Worm (Caenorhabditis elegans) whole organism, L2 larva: ENCODE results near the gene grl-25.

Experiments
- F13H6.1 ChIP-seq: sonication (generic microtip); optimal IDR thresholded peaks from 2 replicates; lab custom pipeline; 2016; ENCODE audit warnings: missing genetic modification characterization, missing compliant biosample characterization
- R02D3.7 ChIP-seq: fragments of 150-350 bp; optimal IDR thresholded peaks from 2 replicates; lab custom pipeline; 2014; ENCODE audit warnings: missing biosample characterization, missing genetic modification characterization
- Y55F3AM.14 ChIP-seq: fragments of 200-800 bp; sonication (Bioruptor generic); optimal IDR thresholded peaks from 2 replicates; lab custom pipeline; 2018; ENCODE audit warnings: mild to moderate bottlenecking, missing genetic modification characterization, missing compliant biosample characterization
- ZK546.5 ChIP-seq: sonication (generic microtip); optimal IDR thresholded peaks from 2 replicates; lab custom pipeline; 2017; ENCODE audit warnings: missing biosample characterization, missing genetic modification characterization
- alr-1 ChIP-seq: fragments of 150-350 bp; optimal IDR thresholded peaks from 2 replicates; lab custom pipeline; 2014; ENCODE audit warnings: missing biosample characterization, missing genetic modification characterization
- ama-1 ChIP-seq: fragments of 150-350 bp; optimal IDR thresholded peaks from 2 replicates; lab custom pipeline; 2018; ENCODE audit warnings: inconsistent platforms
- blmp-1 ChIP-seq: sonication (generic microtip); optimal IDR thresholded peaks from 2 replicates; lab custom pipeline; 2017; ENCODE audit warnings: missing genetic modification characterization, mild to moderate bottlenecking, missing compliant biosample characterization, antibody characterized with exemption, moderate library complexity; ENCODE audit not compliant: insufficient read depth
- ceh-16 ChIP-seq: fragments of 150-350 bp; optimal IDR thresholded peaks from 2 replicates; lab custom pipeline; 2014; ENCODE audit warnings: missing biosample characterization, missing genetic modification characterization
- ceh-82 ChIP-seq: fragments of 150-350 bp; optimal IDR thresholded peaks from 2 replicates; lab custom pipeline; 2014; ENCODE audit warnings: missing biosample characterization, missing genetic modification characterization
- crh-2 ChIP-seq: sonication (generic microtip); optimal IDR thresholded peaks from 2 replicates; lab custom pipeline; 2017; ENCODE audit warnings: missing biosample characterization, missing genetic modification characterization
- dmd-4 ChIP-seq: sonication (generic microtip); optimal IDR thresholded peaks from 2 replicates; lab custom pipeline; 2017; ENCODE audit warnings: missing biosample characterization, missing genetic modification characterization
- egl-27 ChIP-seq: sonication (generic microtip); optimal IDR thresholded peaks from 3 replicates; lab custom pipeline; 2017; ENCODE audit warnings: missing biosample characterization, missing genetic modification reagents, missing genetic modification characterization
- elt-1 ChIP-seq: fragments of 150-350 bp; optimal IDR thresholded peaks from 2 replicates; lab custom pipeline; 2014; ENCODE audit warnings: missing biosample characterization, missing genetic modification characterization
- elt-3 ChIP-seq: sonication (generic microtip); optimal IDR thresholded peaks from 2 replicates; lab custom pipeline; 2017; ENCODE audit warnings: missing biosample characterization, missing genetic modification characterization
- fos-1 ChIP-seq: fragments of 150-350 bp; optimal IDR thresholded peaks from 2 replicates; lab custom pipeline; 2014; ENCODE audit warnings: missing biosample characterization, missing genetic modification characterization
- gmeb-1 ChIP-seq: fragments of 150-350 bp; optimal IDR thresholded peaks from 2 replicates; lab custom pipeline; 2014; ENCODE audit warnings: missing biosample characterization, missing genetic modification characterization
- lin-11 ChIP-seq: fragments of 150-350 bp; sonication (generic microtip); optimal IDR thresholded peaks from 2 replicates; lab custom pipeline; 2014; ENCODE audit warnings: missing biosample characterization, missing genetic modification characterization, inconsistent platforms, mixed read lengths
- lin-13 ChIP-seq: fragments of 150-350 bp; optimal IDR thresholded peaks from 2 replicates; lab custom pipeline; 2014; ENCODE audit warnings: missing biosample characterization, missing genetic modification reagents, missing genetic modification characterization
- lin-39 ChIP-seq: fragments of 150-350 bp; optimal IDR thresholded peaks from 2 replicates; lab custom pipeline; 2014; ENCODE audit warnings: missing biosample characterization, missing genetic modification reagents, missing genetic modification characterization
- lsy-2 ChIP-seq, 2 experiments: fragments of 150-350 bp in 1 of 2; sonication (generic microtip) in 1 of 2; optimal IDR thresholded peaks; 2 replicates each; lab custom pipeline; 2014 to 2017; ENCODE audit warnings: missing biosample characterization in 2 of 2, missing genetic modification characterization in 2 of 2
- mab-5 ChIP-seq: fragments of 150-350 bp; optimal IDR thresholded peaks from 2 replicates; lab custom pipeline; 2014; ENCODE audit warnings: missing biosample characterization, missing genetic modification characterization
- mbf-1 ChIP-seq: sonication (generic microtip); optimal IDR thresholded peaks from 2 replicates; lab custom pipeline; 2017; ENCODE audit warnings: missing biosample characterization, missing genetic modification characterization
- mdl-1 ChIP-seq, 2 experiments: fragments of 150-350 bp in 1 of 2; sonication (generic microtip) in 1 of 2; optimal IDR thresholded peaks; 2 replicates each; lab custom pipeline; 2017; ENCODE audit warnings: missing biosample characterization in 2 of 2, missing genetic modification characterization in 2 of 2
- nhr-10 ChIP-seq: sonication (generic microtip); optimal IDR thresholded peaks from 2 replicates; lab custom pipeline; 2017; ENCODE audit warnings: missing biosample characterization, missing genetic modification characterization
- nhr-11 ChIP-seq: fragments of 150-350 bp; optimal IDR thresholded peaks from 2 replicates; lab custom pipeline; 2014; ENCODE audit warnings: missing biosample characterization, missing genetic modification characterization
- nhr-12 ChIP-seq: fragments of 150-350 bp; optimal IDR thresholded peaks from 2 replicates; lab custom pipeline; 2014; ENCODE audit warnings: missing biosample characterization, missing genetic modification characterization
- nhr-129 ChIP-seq: fragments of 150-350 bp; optimal IDR thresholded peaks from 2 replicates; lab custom pipeline; 2014; ENCODE audit warnings: missing biosample characterization, missing genetic modification characterization
- nhr-21 ChIP-seq: fragments of 150-350 bp; optimal IDR thresholded peaks from 2 replicates; lab custom pipeline; 2014; ENCODE audit warnings: missing biosample characterization, missing genetic modification characterization
- nhr-237 ChIP-seq: fragments of 150-350 bp; optimal IDR thresholded peaks from 2 replicates; lab custom pipeline; 2014; ENCODE audit warnings: missing biosample characterization, missing genetic modification characterization
- nhr-25 ChIP-seq: fragments of 150-350 bp; sonication (generic microtip); optimal IDR thresholded peaks from 3 replicates; lab custom pipeline; 2014; ENCODE audit warnings: missing biosample characterization, missing genetic modification characterization
- nhr-6 ChIP-seq: fragments of 150-350 bp; optimal IDR thresholded peaks from 2 replicates; lab custom pipeline; 2014; ENCODE audit warnings: missing biosample characterization, missing genetic modification characterization
- nhr-77 ChIP-seq: fragments of 150-350 bp; optimal IDR thresholded peaks from 2 replicates; lab custom pipeline; 2014; ENCODE audit warnings: missing biosample characterization, missing genetic modification characterization
- peb-1 ChIP-seq: fragments of 150-350 bp; optimal IDR thresholded peaks from 2 replicates; lab custom pipeline; 2014; ENCODE audit warnings: missing biosample characterization, missing genetic modification characterization
- sem-4 ChIP-seq: fragments of 150-350 bp; optimal IDR thresholded peaks from 2 replicates; lab custom pipeline; 2014; ENCODE audit warnings: missing biosample characterization, missing genetic modification reagents, missing genetic modification characterization
- skn-1 ChIP-seq: sonication (generic microtip); optimal IDR thresholded peaks from 2 replicates; lab custom pipeline; 2017; ENCODE audit warnings: missing biosample characterization, missing genetic modification characterization
- sma-3 ChIP-seq: sonication (generic microtip); optimal IDR thresholded peaks from 2 replicates; lab custom pipeline; 2016; ENCODE audit warnings: missing genetic modification reagents, missing genetic modification characterization, missing compliant biosample characterization
- sma-9 ChIP-seq, 2 experiments: fragments of 150-350 bp in 1 of 2; sonication (generic microtip) in 1 of 2; optimal IDR thresholded peaks; 2 replicates each; lab custom pipeline; 2014 to 2016; ENCODE audit warnings: missing genetic modification characterization in 2 of 2, mild to moderate bottlenecking in 1 of 2, missing biosample characterization in 1 of 2, missing compliant biosample characterization in 1 of 2, missing genetic modification reagents in 1 of 2, moderate library complexity in 1 of 2
- snpc-4 ChIP-seq: fragments of 150-350 bp; optimal IDR thresholded peaks from 2 replicates; lab custom pipeline; 2014; ENCODE audit warnings: missing biosample characterization, missing genetic modification characterization
- unc-39 ChIP-seq: fragments of 150-350 bp; optimal IDR thresholded peaks from 2 replicates; lab custom pipeline; 2014; ENCODE audit warnings: missing biosample characterization, missing genetic modification characterization
- unc-55 ChIP-seq: fragments of 150-350 bp; sonication (generic microtip); optimal IDR thresholded peaks from 3 replicates; lab custom pipeline; 2014; ENCODE audit warnings: missing biosample characterization, missing genetic modification reagents, missing genetic modification characterization
- unc-62 ChIP-seq: fragments of 150-350 bp; optimal IDR thresholded peaks from 2 replicates; lab custom pipeline; 2014; ENCODE audit warnings: missing biosample characterization, missing genetic modification reagents, missing genetic modification characterization
- zag-1 ChIP-seq: fragments of 150-350 bp; optimal IDR thresholded peaks from 2 replicates; lab custom pipeline; 2014; ENCODE audit warnings: missing biosample characterization, missing genetic modification characterization
- ztf-1 ChIP-seq: fragments of 200-800 bp; sonication (Bioruptor generic); conservative IDR thresholded peaks from 2 replicates; pipeline ENCODE4 v1.3.6; 2022; ENCODE audit warnings: missing genetic modification characterization, missing compliant biosample characterization
- ztf-4 ChIP-seq: fragments of 150-350 bp; optimal IDR thresholded peaks from 2 replicates; lab custom pipeline; 2014; ENCODE audit warnings: missing biosample characterization, missing genetic modification characterization

Gene grl-25

ce11 chrIII:8946285-8946684 is 15.8 kb upstream of the grl-25 start:
- TF ChIP-seq nhr-25 (tag; lab: Kevin White, UChicago) (no peak), fos-1 (no peak), snpc-4 (tag; lab: Kevin White, UChicago) (no peak), elt-1 (tag; lab: Kevin White, UChicago) (no peak), nhr-10 (tag; lab: Kevin White, UChicago) (no peak), elt-3 (tag; lab: Kevin White, UChicago) (no peak), mab-5 (no peak), Y55F3AM.14 (GFP tag; lab: Kevin White, UChicago) (no peak), sma-9 (GFP tag; optimal IDR thresholded peaks at IDR 0.05; lab: Kevin White, UChicago) (no peak), sma-9 (tag; optimal IDR thresholded peaks at IDR 0.05; lab: Kevin White, UChicago) (no peak), peb-1 (tag; lab: Kevin White, UChicago) (no peak), gmeb-1 (tag; lab: Kevin White, UChicago) (no peak), lin-13 (GFP tag; lab: Kevin White, UChicago) (no peak), sma-3 (GFP tag; lab: Kevin White, UChicago) (no peak), nhr-12 (no peak), ZK546.5 (tag; lab: Kevin White, UChicago) (no peak)

ce11 chrIII:8949147-8949546 is 12.9 kb upstream of the grl-25 start:
- TF ChIP-seq alr-1 (tag; lab: Kevin White, UChicago), result no peak
- TF ChIP-seq Y55F3AM.14 (GFP tag; lab: Kevin White, UChicago), result no peak
- no peak for TF ChIP-seq lin-13 (GFP tag; lab: Kevin White, UChicago)

ce11 chrIII:8955536-8955935 is 6.6 kb upstream of the grl-25 start:
- TF ChIP-seq egl-27 (tag; lab: Kevin White, UChicago) (no peak), unc-62 (no peak), sma-3 (GFP tag; lab: Kevin White, UChicago) (no peak), skn-1 (tag; lab: Kevin White, UChicago) (no peak)

- TF ChIP-seq sma-3 (GFP tag; lab: Kevin White, UChicago) (peak; percentile 53), lin-11 (tag; lab: Kevin White, UChicago) (peak; percentile 7), ceh-82 (tag; lab: Kevin White, UChicago) (no peak), nhr-129 (tag; lab: Kevin White, UChicago) (no peak), egl-27 (tag; lab: Kevin White, UChicago) (no peak), nhr-12 (no peak), unc-62 (no peak), ama-1 (lab: Kevin White, UChicago) (no peak), alr-1 (tag; lab: Kevin White, UChicago) (no peak), ceh-16 (tag; lab: Kevin White, UChicago) (no peak), elt-3 (tag; lab: Kevin White, UChicago) (no peak), nhr-11 (no peak), peb-1 (tag; lab: Kevin White, UChicago) (no peak), ztf-4 (no peak), nhr-237 (tag; lab: Kevin White, UChicago) (no peak), sem-4 (tag; lab: Kevin White, UChicago) (peak; percentile 50), unc-39 (tag; lab: Kevin White, UChicago) (no peak), dmd-4 (tag; lab: Kevin White, UChicago) (no peak), lin-39 (tag; lab: Kevin White, UChicago) (no peak), mab-5 (peak; percentile 52), Y55F3AM.14 (GFP tag; lab: Kevin White, UChicago) (no peak), nhr-6 (tag; lab: Kevin White, UChicago) (peak; percentile 30), F13H6.1 (tag; lab: Kevin White, UChicago) (peak; percentile 65), fos-1 (no peak), sma-9 (GFP tag; optimal IDR thresholded peaks at IDR 0.05; lab: Kevin White, UChicago) (peak; percentile 75), sma-9 (tag; optimal IDR thresholded peaks at IDR 0.05; lab: Kevin White, UChicago) (no peak), nhr-25 (tag; lab: Kevin White, UChicago) (no peak), nhr-10 (tag; lab: Kevin White, UChicago) (no peak), nhr-77 (tag; lab: Kevin White, UChicago) (no peak), zag-1 (tag; lab: Kevin White, UChicago) (peak; percentile 4), mdl-1 (tag; optimal IDR thresholded peaks at IDR 0.05; lab: Kevin White, UChicago) (no peak), lin-13 (GFP tag; lab: Kevin White, UChicago) (peak; percentile 59), blmp-1 (tag; lab: Kevin White, UChicago) (no peak), unc-55 (GFP tag; lab: Kevin White, UChicago) (peak; percentile 89), elt-1 (tag; lab: Kevin White, UChicago) (no peak), R02D3.7 (tag; lab: Kevin White, UChicago) (no peak), ztf-1 (no peak), nhr-21 (tag; lab: Kevin White, UChicago) (peak; percentile 35), crh-2 (tag; lab: Kevin White, UChicago) (peak; percentile 73), gmeb-1 (tag; lab: Kevin White, UChicago) (peak; percentile 72), lsy-2 (tag; optimal IDR thresholded peaks at IDR 0.05; lab: Kevin White, UChicago) (peak; percentile 81 to 97), skn-1 (tag; lab: Kevin White, UChicago) (no peak), snpc-4 (tag; lab: Kevin White, UChicago) (peak; percentile 33), mbf-1 (tag; lab: Kevin White, UChicago) (no peak)
These were observed 5.9 kb upstream of the grl-25 start, which contains the start of the genes ZK643.5 and ZK643.2 for ce11 chrIII:8956146-8956646. TSS of gene ZK643.5 (minus strand) at chrIII:8956196. TSS of gene ZK643.2 (plus strand) at chrIII:8956540.
